Worm (Caenorhabditis elegans): ENCODE measurements around the gene Y111B2A.12.

- no peak for TF ChIP-seq peb-1 (tag; optimal IDR thresholded peaks at IDR 0.05)
- TF ChIP-seq mdl-1 (tag; optimal IDR thresholded peaks at IDR 0.05): no peak
- TF ChIP-seq ceh-16 (tag; optimal IDR thresholded peaks at IDR 0.05): no peak
- no peak for TF ChIP-seq dmd-4 (tag; optimal IDR thresholded peaks at IDR 0.05)
- no peak for TF ChIP-seq blmp-1 (tag; optimal IDR thresholded peaks at IDR 0.05; ENCODE audit: insufficient read depth)
- no peak for TF ChIP-seq ztf-4 (tag; optimal IDR thresholded peaks at IDR 0.05)
- TF ChIP-seq lsy-2 (tag; optimal IDR thresholded peaks at IDR 0.05): no peak
- no peak for TF ChIP-seq skn-1 (tag; optimal IDR thresholded peaks at IDR 0.05)
- no peak for TF ChIP-seq nhr-237 (tag; optimal IDR thresholded peaks at IDR 0.05)
- TF ChIP-seq fos-1 (tag; optimal IDR thresholded peaks at IDR 0.05): no peak
Measured at ce11 chrIII:12608989-12609388, at the start of gene Y111B2A.12.

Data from whole organism, L2 larva.